Worm (Caenorhabditis elegans) whole organism, L2 larva: ENCODE data around the gene F56C9.6.

ENCODE experiments used
- C34F6.9 ChIP-seq: fragments of 150-350 bp; optimal IDR thresholded peaks from 2 replicates; lab custom pipeline; 2014; ENCODE audit warnings: missing biosample characterization, missing genetic modification characterization
- R02D3.7 ChIP-seq: fragments of 150-350 bp; optimal IDR thresholded peaks from 2 replicates; lab custom pipeline; 2014; ENCODE audit warnings: missing biosample characterization, missing genetic modification characterization
- Y55F3AM.14 ChIP-seq: fragments of 200-800 bp; sonication (Bioruptor generic); optimal IDR thresholded peaks from 2 replicates; lab custom pipeline; 2018; ENCODE audit warnings: mild to moderate bottlenecking, missing genetic modification characterization, missing compliant biosample characterization
- ZK546.5 ChIP-seq: sonication (generic microtip); optimal IDR thresholded peaks from 2 replicates; lab custom pipeline; 2017; ENCODE audit warnings: missing biosample characterization, missing genetic modification characterization
- ceh-16 ChIP-seq: fragments of 150-350 bp; optimal IDR thresholded peaks from 2 replicates; lab custom pipeline; 2014; ENCODE audit warnings: missing biosample characterization, missing genetic modification characterization
- crh-2 ChIP-seq: sonication (generic microtip); optimal IDR thresholded peaks from 2 replicates; lab custom pipeline; 2017; ENCODE audit warnings: missing biosample characterization, missing genetic modification characterization
- elt-1 ChIP-seq: fragments of 150-350 bp; optimal IDR thresholded peaks from 2 replicates; lab custom pipeline; 2014; ENCODE audit warnings: missing biosample characterization, missing genetic modification characterization
- elt-3 ChIP-seq: sonication (generic microtip); optimal IDR thresholded peaks from 2 replicates; lab custom pipeline; 2017; ENCODE audit warnings: missing biosample characterization, missing genetic modification characterization
- fos-1 ChIP-seq: fragments of 150-350 bp; optimal IDR thresholded peaks from 2 replicates; lab custom pipeline; 2014; ENCODE audit warnings: missing biosample characterization, missing genetic modification characterization
- lin-11 ChIP-seq: fragments of 150-350 bp; sonication (generic microtip); optimal IDR thresholded peaks from 2 replicates; lab custom pipeline; 2014; ENCODE audit warnings: missing biosample characterization, missing genetic modification characterization, inconsistent platforms, mixed read lengths
- lin-39 ChIP-seq: fragments of 150-350 bp; optimal IDR thresholded peaks from 2 replicates; lab custom pipeline; 2014; ENCODE audit warnings: missing biosample characterization, missing genetic modification reagents, missing genetic modification characterization
- lsy-2 ChIP-seq, 2 experiments: fragments of 150-350 bp in 1 of 2; sonication (generic microtip) in 1 of 2; optimal IDR thresholded peaks; 2 replicates each; lab custom pipeline; 2014 to 2017; ENCODE audit warnings: missing biosample characterization in 2 of 2, missing genetic modification characterization in 2 of 2
- mbf-1 ChIP-seq: sonication (generic microtip); optimal IDR thresholded peaks from 2 replicates; lab custom pipeline; 2017; ENCODE audit warnings: missing biosample characterization, missing genetic modification characterization
- mdl-1 ChIP-seq, 2 experiments: fragments of 150-350 bp in 1 of 2; sonication (generic microtip) in 1 of 2; optimal IDR thresholded peaks; 2 replicates each; lab custom pipeline; 2017; ENCODE audit warnings: missing biosample characterization in 2 of 2, missing genetic modification characterization in 2 of 2
- nhr-10 ChIP-seq: sonication (generic microtip); optimal IDR thresholded peaks from 2 replicates; lab custom pipeline; 2017; ENCODE audit warnings: missing biosample characterization, missing genetic modification characterization
- nhr-11 ChIP-seq: fragments of 150-350 bp; optimal IDR thresholded peaks from 2 replicates; lab custom pipeline; 2014; ENCODE audit warnings: missing biosample characterization, missing genetic modification characterization
- nhr-129 ChIP-seq: fragments of 150-350 bp; optimal IDR thresholded peaks from 2 replicates; lab custom pipeline; 2014; ENCODE audit warnings: missing biosample characterization, missing genetic modification characterization
- nhr-23 ChIP-seq: fragments of 150-350 bp; optimal IDR thresholded peaks from 2 replicates; lab custom pipeline; 2014; ENCODE audit warnings: missing biosample characterization, missing genetic modification reagents, missing genetic modification characterization
- nhr-237 ChIP-seq: fragments of 150-350 bp; optimal IDR thresholded peaks from 2 replicates; lab custom pipeline; 2014; ENCODE audit warnings: missing biosample characterization, missing genetic modification characterization
- nhr-25 ChIP-seq: fragments of 150-350 bp; sonication (generic microtip); optimal IDR thresholded peaks from 3 replicates; lab custom pipeline; 2014; ENCODE audit warnings: missing biosample characterization, missing genetic modification characterization
- nhr-77 ChIP-seq: fragments of 150-350 bp; optimal IDR thresholded peaks from 2 replicates; lab custom pipeline; 2014; ENCODE audit warnings: missing biosample characterization, missing genetic modification characterization
- peb-1 ChIP-seq: fragments of 150-350 bp; optimal IDR thresholded peaks from 2 replicates; lab custom pipeline; 2014; ENCODE audit warnings: missing biosample characterization, missing genetic modification characterization
- sem-4 ChIP-seq: fragments of 150-350 bp; optimal IDR thresholded peaks from 2 replicates; lab custom pipeline; 2014; ENCODE audit warnings: missing biosample characterization, missing genetic modification reagents, missing genetic modification characterization
- skn-1 ChIP-seq: sonication (generic microtip); optimal IDR thresholded peaks from 2 replicates; lab custom pipeline; 2017; ENCODE audit warnings: missing biosample characterization, missing genetic modification characterization
- sma-9 ChIP-seq, 2 experiments: fragments of 150-350 bp in 1 of 2; sonication (generic microtip) in 1 of 2; optimal IDR thresholded peaks; 2 replicates each; lab custom pipeline; 2014 to 2016; ENCODE audit warnings: missing genetic modification characterization in 2 of 2, mild to moderate bottlenecking in 1 of 2, missing biosample characterization in 1 of 2, missing compliant biosample characterization in 1 of 2, missing genetic modification reagents in 1 of 2, moderate library complexity in 1 of 2
- snpc-4 ChIP-seq: fragments of 150-350 bp; optimal IDR thresholded peaks from 2 replicates; lab custom pipeline; 2014; ENCODE audit warnings: missing biosample characterization, missing genetic modification characterization
- unc-39 ChIP-seq: fragments of 150-350 bp; optimal IDR thresholded peaks from 2 replicates; lab custom pipeline; 2014; ENCODE audit warnings: missing biosample characterization, missing genetic modification characterization
- unc-55 ChIP-seq: fragments of 150-350 bp; sonication (generic microtip); optimal IDR thresholded peaks from 3 replicates; lab custom pipeline; 2014; ENCODE audit warnings: missing biosample characterization, missing genetic modification reagents, missing genetic modification characterization
- unc-62 ChIP-seq: fragments of 150-350 bp; optimal IDR thresholded peaks from 2 replicates; lab custom pipeline; 2014; ENCODE audit warnings: missing biosample characterization, missing genetic modification reagents, missing genetic modification characterization
- ztf-11 ChIP-seq: sonication (generic microtip); optimal IDR thresholded peaks from 2 replicates; lab custom pipeline; 2017; ENCODE audit warnings: missing biosample characterization, missing genetic modification characterization
- ztf-4 ChIP-seq: fragments of 150-350 bp; optimal IDR thresholded peaks from 2 replicates; lab custom pipeline; 2014; ENCODE audit warnings: missing biosample characterization, missing genetic modification characterization

F56C9.6 gene

ce11 chrIII:7319390-7319789 is 8.8 kb upstream of the F56C9.6 start, which contains the start of gene F56C9.8:
Gene F56C9.8, minus strand, starts transcription at chrIII:7319509.
- no peak for TF ChIP-seq nhr-25 (tag; lab: Kevin White, UChicago)
- no peak for TF ChIP-seq unc-62 (GFP tag; lab: Kevin White, UChicago)
- TF ChIP-seq elt-1 (tag; lab: Kevin White, UChicago) = no peak
- TF ChIP-seq crh-2 (tag; lab: Kevin White, UChicago) = no peak
- TF ChIP-seq lsy-2 (tag; optimal IDR thresholded peaks at IDR 0.05; lab: Kevin White, UChicago) = no peak
- TF ChIP-seq ceh-16 (tag; lab: Kevin White, UChicago) = no peak
- peak; percentile 70 for TF ChIP-seq fos-1 (tag; lab: Kevin White, UChicago)
- peak; percentile 9 for TF ChIP-seq nhr-129 (tag; lab: Kevin White, UChicago)
- no peak for TF ChIP-seq ztf-4 (tag; lab: Kevin White, UChicago)
- TF ChIP-seq, all 48 proteins: peak for 2

- TF ChIP-seq unc-39 (tag; lab: Kevin White, UChicago) (no peak), lin-11 (tag; lab: Kevin White, UChicago) (no peak), sem-4 (tag; lab: Kevin White, UChicago) (no peak), crh-2 (tag; lab: Kevin White, UChicago) (peak; percentile 18), nhr-77 (no peak), fos-1 (tag; lab: Kevin White, UChicago) (peak; percentile 38), nhr-23 (tag; lab: Kevin White, UChicago) (no peak)
Measured at ce11 chrIII:7317354-7317753, 6.8 kb upstream of the F56C9.6 start.

ce11 chrIII:7314927-7315547 is 4.5 kb upstream of the F56C9.6 start, which contains the start of gene nspg-6:
Gene nspg-6, minus strand, starts transcription at chrIII:7314977.
- TF ChIP-seq crh-2 (tag; lab: Kevin White, UChicago) (peak; percentile 65), fos-1 (tag; lab: Kevin White, UChicago) (peak; percentile 87), mbf-1 (tag; lab: Kevin White, UChicago) (no peak)

DNA sequence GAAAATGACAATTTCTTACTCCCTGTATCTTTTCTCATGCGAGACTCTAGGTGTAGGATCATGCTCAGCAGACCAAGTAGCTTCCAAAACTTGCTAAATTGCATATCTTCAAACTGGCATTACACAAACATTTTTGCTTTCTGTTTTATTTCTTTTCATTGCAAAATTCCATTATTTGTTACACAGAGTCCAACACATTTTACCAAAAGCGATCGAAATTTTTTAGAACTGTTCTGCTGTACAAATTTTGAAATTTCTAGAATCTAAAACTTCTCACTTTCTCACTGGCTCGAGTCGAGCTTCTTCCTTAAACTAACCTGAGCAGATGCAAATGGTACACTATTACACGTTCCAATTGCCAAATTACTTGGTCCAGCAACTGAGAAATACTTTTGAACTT is 3.9 kb upstream of the F56C9.6 start:
- TF ChIP-seq lsy-2 (tag; optimal IDR thresholded peaks at IDR 0.05; lab: Kevin White, UChicago) (no peak), skn-1 (tag; lab: Kevin White, UChicago) (no peak), ztf-11 (tag; lab: Kevin White, UChicago) (no peak), C34F6.9 (no peak), snpc-4 (tag; lab: Kevin White, UChicago) (no peak), lin-11 (tag; lab: Kevin White, UChicago) (no peak), unc-55 (GFP tag; lab: Kevin White, UChicago) (no peak), nhr-77 (no peak), ZK546.5 (tag; lab: Kevin White, UChicago) (no peak), nhr-237 (no peak), mdl-1 (tag; optimal IDR thresholded peaks at IDR 0.05; lab: Kevin White, UChicago) (no peak), peb-1 (tag; lab: Kevin White, UChicago) (no peak), nhr-10 (tag; lab: Kevin White, UChicago) (no peak), unc-62 (GFP tag; lab: Kevin White, UChicago) (no peak), unc-39 (tag; lab: Kevin White, UChicago) (no peak)

ce11 chrIII:7308600-7309109 is 1.9 kb downstream of the F56C9.6 start, which contains the start of gene acbp-4:
Gene acbp-4, minus strand, starts transcription at chrIII:7309109.
- TF ChIP-seq ZK546.5 (tag; lab: Kevin White, UChicago) (no peak), ztf-4 (tag; lab: Kevin White, UChicago) (no peak), R02D3.7 (tag; lab: Kevin White, UChicago) (no peak), sem-4 (tag; lab: Kevin White, UChicago) (no peak), nhr-77 (no peak), nhr-11 (tag; lab: Kevin White, UChicago) (no peak), elt-3 (tag; lab: Kevin White, UChicago) (no peak), elt-1 (tag; lab: Kevin White, UChicago) (no peak), fos-1 (tag; lab: Kevin White, UChicago) (no peak), nhr-23 (tag; lab: Kevin White, UChicago) (no peak), lsy-2 (tag; optimal IDR thresholded peaks at IDR 0.05; lab: Kevin White, UChicago) (no peak), lin-39 (tag; lab: Kevin White, UChicago) (no peak), unc-39 (tag; lab: Kevin White, UChicago) (no peak), snpc-4 (tag; lab: Kevin White, UChicago) (no peak), sma-9 (GFP tag; optimal IDR thresholded peaks at IDR 0.05; lab: Kevin White, UChicago) (no peak), sma-9 (tag; optimal IDR thresholded peaks at IDR 0.05; lab: Kevin White, UChicago) (no peak), Y55F3AM.14 (GFP tag; lab: Kevin White, UChicago) (no peak), skn-1 (tag; lab: Kevin White, UChicago) (no peak), ceh-16 (tag; lab: Kevin White, UChicago) (no peak), nhr-237 (no peak), ztf-11 (tag; lab: Kevin White, UChicago) (no peak)
